Worm (Caenorhabditis elegans) whole organism, midembryonic: ENCODE results near the gene mec-17.

Experiments used
- T22C8.4 ChIP-seq: fragments of 200-800 bp; sonication (Bioruptor generic); IDR thresholded peaks from 2 replicates; pipeline ENCODE4 v1.3.6; 2022; ENCODE audit warnings: missing genetic modification characterization, missing compliant biosample characterization
- cog-1 ChIP-seq: sonication (generic microtip); optimal IDR thresholded peaks from 2 replicates; lab custom pipeline; 2016; ENCODE audit warnings: missing genetic modification characterization, missing compliant biosample characterization
- flt-1 ChIP-seq: fragments of 200-800 bp; sonication (Bioruptor generic); IDR thresholded peaks from 2 replicates; pipeline ENCODE4 v1.3.6; 2022; ENCODE audit warnings: missing genetic modification characterization, missing compliant biosample characterization
- klf-2 ChIP-seq: fragments of 200-800 bp; sonication (Bioruptor generic); conservative IDR thresholded peaks from 2 replicates; pipeline ENCODE4 v1.3.6; 2022; ENCODE audit warnings: missing genetic modification reagents, missing genetic modification characterization, missing compliant biosample characterization
- ref-1 ChIP-seq: fragments of 200-800 bp; sonication (Bioruptor generic); conservative IDR thresholded peaks from 2 replicates; pipeline ENCODE4 v1.3.6; 2022; ENCODE audit warnings: missing genetic modification reagents, missing genetic modification characterization, missing compliant biosample characterization
- ztf-23 ChIP-seq: fragments of 200-800 bp; sonication (Bioruptor generic); IDR thresholded peaks from 2 replicates; pipeline ENCODE4 v1.3.6; 2022; ENCODE audit warnings: missing genetic modification reagents, missing genetic modification characterization, missing compliant biosample characterization
- ztf-29 ChIP-seq: fragments of 200-800 bp; sonication (Bioruptor generic); IDR thresholded peaks from 2 replicates; pipeline ENCODE4 v1.3.6; 2022; ENCODE audit warnings: missing genetic modification reagents, missing genetic modification characterization, missing compliant biosample characterization

DNA sequence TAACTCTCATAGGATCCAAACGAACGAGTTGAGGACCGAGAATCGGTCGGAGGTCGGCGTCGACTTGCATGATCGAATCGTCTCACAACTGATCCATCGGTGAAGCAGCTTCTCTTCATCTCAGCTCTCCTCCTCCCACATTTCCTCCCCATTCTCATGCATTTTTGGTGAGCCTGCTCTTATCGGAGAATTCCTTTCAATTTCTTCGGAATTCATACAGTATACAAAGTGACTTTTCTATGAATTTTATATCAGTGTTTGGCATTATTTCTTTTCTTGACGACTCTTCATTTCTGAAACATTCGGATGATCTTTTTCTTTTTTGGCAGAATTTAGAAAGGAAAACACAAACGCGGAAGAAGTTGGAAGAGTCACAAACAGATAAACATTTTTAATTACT lies at the start of gene mec-17:
- TF ChIP-seq ref-1 (GFP tag; lab: Robert Waterston, UW): no peak
- no peak for TF ChIP-seq ztf-23 (GFP tag; lab: Robert Waterston, UW)
- no peak for TF ChIP-seq cog-1
- no peak for TF ChIP-seq klf-2 (GFP tag; lab: Robert Waterston, UW)
- TF ChIP-seq flt-1 (GFP tag; lab: Robert Waterston, UW): no peak
- no peak for TF ChIP-seq ztf-29 (GFP tag; lab: Robert Waterston, UW)
- TF ChIP-seq T22C8.4: no peak
